Worm (Caenorhabditis elegans): ENCODE results near the gene sra-36.
A peak's percentile ranks its signal among the peaks of the same experiment; 100 is the strongest.

The sra-36 gene

DNA sequence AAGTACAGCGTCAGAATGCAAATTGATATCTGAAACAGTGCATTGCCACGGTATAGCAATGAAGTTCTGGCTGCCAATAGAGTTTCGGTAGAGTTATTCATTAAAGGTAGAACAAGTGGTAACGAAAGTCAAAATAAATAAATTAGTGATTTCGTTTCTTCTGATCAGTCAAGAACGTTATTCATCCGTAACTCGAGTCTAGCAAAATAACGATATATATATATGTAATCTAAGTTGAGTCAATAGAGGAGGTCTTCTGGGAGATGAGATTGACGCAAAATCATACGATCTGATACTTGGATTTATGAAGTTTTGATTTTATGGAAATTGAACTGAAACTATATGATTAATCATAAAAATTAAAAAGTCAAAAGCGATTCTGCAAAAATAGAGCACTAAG, 12.7 kb downstream of the sra-36 start, which contains the start of gene sra-35:
Gene sra-35, minus strand, starts transcription at position 101 of the 400 bp plus-strand sequence.
- TF ChIP-seq zim-3 (tag; optimal IDR thresholded peaks at IDR 0.05), result no peak
- no peak for TF ChIP-seq pbrm-1 (GFP tag; IDR thresholded peaks at IDR 0.05)

DNA sequence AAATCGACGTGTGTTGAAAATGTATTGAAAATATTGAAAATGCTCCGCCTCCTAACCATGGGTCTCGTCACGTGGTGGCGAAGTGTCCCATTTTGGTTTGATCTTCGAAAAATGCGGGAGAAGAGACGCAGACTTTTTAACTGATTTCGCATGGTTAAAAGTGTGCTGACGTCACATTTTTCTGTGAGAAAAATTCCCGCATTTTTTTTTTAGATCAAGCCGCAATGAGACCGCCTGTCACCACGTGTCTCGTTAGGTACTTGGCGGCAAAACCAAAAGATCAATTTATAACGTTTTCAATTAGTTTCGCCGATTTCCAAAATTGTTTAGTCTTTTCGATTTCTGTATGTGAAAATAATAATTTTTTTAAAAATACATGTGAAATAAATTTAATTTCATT, 15.3 kb downstream of the sra-36 start:
- peak; percentile 59 for TF ChIP-seq efl-1 (GFP tag; optimal IDR thresholded peaks at IDR 0.05)
- TF ChIP-seq madf-8 (GFP tag; conservative IDR thresholded peaks at IDR 0.05), result peak; percentile 62
- TF ChIP-seq nhr-179 (tag; optimal IDR thresholded peaks at IDR 0.05), result no peak
- no peak for TF ChIP-seq dox-1 (GFP tag; IDR thresholded peaks at IDR 0.05)
- TF ChIP-seq madf-6 (GFP tag; IDR thresholded peaks at IDR 0.05), result peak; percentile 81
- 0 out of 2 replicates have a peak, but pooled peaks have one; percentile 11 for TF ChIP-seq ceh-91 (GFP tag; IDR thresholded peaks at IDR 0.05)
- TF ChIP-seq K11D2.4 (GFP tag; IDR thresholded peaks at IDR 0.05), result no peak
- no peak for TF ChIP-seq mel-28 (tag; optimal IDR thresholded peaks at IDR 0.05; ENCODE audit: borderline replicate concordance)
- peak; percentile 41 for TF ChIP-seq xnd-1 (tag; optimal IDR thresholded peaks at IDR 0.05)

DNA sequence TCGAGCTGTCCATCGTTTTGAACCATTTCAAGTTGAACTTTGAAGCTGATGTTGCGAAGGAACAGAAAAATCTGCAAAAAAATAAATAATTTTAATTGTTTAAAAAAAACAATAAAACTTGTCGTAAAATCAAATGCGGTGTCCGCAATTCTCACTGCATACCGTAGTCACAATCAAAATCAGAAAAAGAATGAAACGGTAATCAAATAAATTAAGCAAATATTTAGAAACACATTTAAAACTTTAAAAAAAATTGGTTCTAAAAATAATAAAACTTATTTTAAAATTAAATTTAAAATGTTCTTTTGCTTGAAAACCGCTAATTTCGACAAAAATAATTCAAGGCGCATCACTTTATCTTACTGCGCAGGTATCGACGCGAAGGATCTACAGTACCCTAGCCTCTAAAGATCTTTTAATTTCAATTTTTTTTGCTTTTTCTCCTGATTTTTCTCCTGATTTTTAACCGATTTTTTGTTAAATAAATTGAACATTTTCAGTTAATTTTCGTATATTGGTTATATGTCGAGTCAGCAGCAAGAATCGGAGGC, 17.3 kb downstream of the sra-36 start, which contains the start of the genes B0304.4 and B0304.2:
Gene B0304.4, minus strand, starts transcription at position 101 of the 551 bp plus-strand sequence.
Gene B0304.2, plus strand, starts transcription at position 501 of the 551 bp plus-strand sequence.
- peak; percentile 86 for TF ChIP-seq lsl-1 (GFP tag; optimal IDR thresholded peaks at IDR 0.05)
- TF ChIP-seq lin-26 (GFP tag; IDR thresholded peaks at IDR 0.05), result no peak

DNA sequence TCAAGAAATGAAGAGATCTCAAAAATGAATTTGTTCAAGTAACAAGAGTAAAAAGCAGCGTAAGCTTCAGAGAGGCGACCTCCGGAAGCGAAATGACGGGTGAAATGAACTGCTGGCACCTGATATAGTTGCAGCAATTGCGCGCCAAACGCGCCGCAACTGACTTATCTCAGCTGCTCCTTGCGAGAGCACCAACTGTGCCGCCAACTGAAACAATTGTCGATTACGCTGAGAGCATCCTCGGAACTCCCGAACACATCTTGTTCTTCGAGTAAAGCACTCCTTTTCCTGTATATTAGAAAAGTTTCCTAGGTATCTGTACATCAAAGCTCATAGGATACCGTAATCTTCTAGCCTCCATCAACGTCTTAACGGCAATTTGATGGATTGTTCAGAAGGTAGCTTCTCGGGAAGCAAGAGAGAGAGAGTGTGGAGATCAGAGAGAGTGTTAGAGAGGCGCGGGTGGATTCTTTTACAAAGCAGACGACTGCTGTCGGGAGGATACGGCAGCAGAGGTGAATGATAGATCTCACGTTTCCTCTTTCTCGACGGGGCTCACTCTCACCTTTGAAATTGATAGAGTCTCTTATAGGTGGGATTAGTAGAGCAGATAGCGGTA, 20.4 kb downstream of the sra-36 start:
- TF ChIP-seq F52B5.7 (tag; optimal IDR thresholded peaks at IDR 0.05) (no peak), zfh-2 (GFP tag; conservative IDR thresholded peaks at IDR 0.05) (0 out of 2 replicates have a peak, but pooled peaks have one; percentile 4), F33H1.4 (GFP tag; IDR thresholded peaks at IDR 0.05) (no peak)

DNA sequence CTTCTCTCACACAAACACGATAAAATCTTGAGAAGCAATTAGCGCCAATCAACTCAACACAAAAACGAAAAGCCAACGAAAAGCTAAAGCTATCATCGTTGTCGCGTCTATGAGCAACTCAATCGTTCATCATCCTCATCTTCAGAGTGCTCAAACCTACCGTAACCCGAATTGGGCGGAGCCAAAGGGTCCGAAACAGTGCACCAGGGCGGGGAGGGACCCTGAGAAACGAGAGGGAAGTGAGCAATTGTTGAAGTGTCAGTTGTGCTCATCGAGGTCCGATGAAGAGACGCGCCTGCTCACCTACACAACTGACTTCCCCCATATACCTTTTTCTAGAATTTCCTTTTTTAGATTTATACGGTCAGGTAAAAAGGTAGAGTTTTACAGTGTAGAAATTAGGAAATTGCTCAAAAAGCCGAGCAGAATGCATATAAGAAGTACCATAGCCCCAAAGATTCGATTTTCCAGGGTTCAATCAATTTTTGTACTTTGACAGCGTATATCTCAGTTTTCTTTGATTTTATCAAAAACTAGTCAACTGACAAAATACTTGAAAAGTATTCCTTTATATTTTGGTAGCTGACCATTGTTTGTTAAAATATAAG, 22.1 kb downstream of the sra-36 start, which contains the start of gene hlh-1:
Gene hlh-1, plus strand, starts transcription at position 275 of the 608 bp plus-strand sequence.
- TF ChIP-seq mxl-1 (tag; optimal IDR thresholded peaks at IDR 0.05), result no peak
- peak; percentile 3 for TF ChIP-seq K12H6.12 (tag; optimal IDR thresholded peaks at IDR 0.05)

DNA sequence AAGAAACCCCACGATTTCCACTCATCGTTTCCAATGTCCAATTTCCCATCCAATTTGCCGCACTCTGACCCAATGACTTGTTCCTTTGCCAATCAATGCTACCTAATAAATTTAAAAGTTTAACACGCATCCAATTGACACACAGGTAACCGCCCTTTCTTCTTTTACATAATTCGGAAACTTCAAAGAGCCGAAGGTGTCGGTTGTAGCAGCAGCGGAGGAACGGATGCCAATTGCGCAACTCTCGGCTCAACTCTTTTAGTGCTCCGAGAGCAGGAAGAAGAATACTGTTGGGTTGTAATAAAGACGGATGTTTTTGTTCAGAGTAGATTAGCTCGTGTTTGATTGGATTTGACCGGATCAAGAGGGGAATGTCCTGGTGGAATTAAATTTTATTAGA, 23.3 kb downstream of the sra-36 start:
- no peak for TF ChIP-seq tlf-1 (GFP tag; optimal IDR thresholded peaks at IDR 0.05)
- no peak for TF ChIP-seq ekl-4 (GFP tag; IDR thresholded peaks at IDR 0.05)
- TF ChIP-seq xnd-1 (tag; optimal IDR thresholded peaks at IDR 0.05), result no peak
- TF ChIP-seq madf-3 (GFP tag; IDR thresholded peaks at IDR 0.05), result no peak
- TF ChIP-seq madf-6 (GFP tag; IDR thresholded peaks at IDR 0.05), result no peak
- TF ChIP-seq F23B12.7 (tag; optimal IDR thresholded peaks at IDR 0.05; ENCODE audit: insufficient read depth), result no peak
- no peak for TF ChIP-seq chd-7 (tag; optimal IDR thresholded peaks at IDR 0.05)

DNA sequence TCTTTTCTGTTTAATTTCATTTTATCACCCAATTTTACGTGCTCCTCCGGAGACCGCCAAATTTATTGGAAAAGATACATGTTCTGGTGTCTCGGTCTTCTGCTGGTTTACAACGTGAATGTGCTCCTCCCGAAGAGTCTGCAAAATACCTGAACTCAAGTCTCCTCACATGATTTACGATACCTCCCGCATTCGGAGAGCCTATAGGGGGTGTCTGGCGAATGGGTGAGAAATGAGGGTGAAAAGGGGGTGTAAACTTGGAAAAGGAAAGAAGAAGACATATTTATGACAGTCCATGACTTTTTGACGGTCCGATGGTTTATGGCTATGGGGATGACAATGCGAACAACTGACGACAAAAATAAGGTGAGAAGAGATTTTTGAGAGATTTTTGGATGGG, 24.2 kb downstream of the sra-36 start:
- TF ChIP-seq mcd-1 (GFP tag; IDR thresholded peaks at IDR 0.05) (no peak), F55B11.4 (tag; optimal IDR thresholded peaks at IDR 0.05; ENCODE audit: borderline replicate concordance, insufficient read depth) (no peak), F57A8.1 (GFP tag; optimal IDR thresholded peaks at IDR 0.05) (no peak), zim-3 (tag; optimal IDR thresholded peaks at IDR 0.05) (no peak), cebp-2 (GFP tag; IDR thresholded peaks at IDR 0.05) (no peak), rec-8 (tag; optimal IDR thresholded peaks at IDR 0.05) (no peak), attf-3 (GFP tag; conservative IDR thresholded peaks at IDR 0.05) (no peak), akir-1 (GFP tag; optimal IDR thresholded peaks at IDR 0.05) (no peak), ztf-6 (GFP tag; IDR thresholded peaks at IDR 0.05) (no peak), dpff-1 (tag; optimal IDR thresholded peaks at IDR 0.05) (no peak), C17E4.6 (GFP tag; IDR thresholded peaks at IDR 0.05) (no peak), dpl-1 (GFP tag; optimal IDR thresholded peaks at IDR 0.05) (no peak), efl-1 (GFP tag; optimal IDR thresholded peaks at IDR 0.05) (no peak), snpc-1.1 (tag; optimal IDR thresholded peaks at IDR 0.05; ENCODE audit: insufficient read depth) (no peak), atf-7 (tag; optimal IDR thresholded peaks at IDR 0.05) (no peak)
